Fruit fly (Drosophila melanogaster) whole organism, embryonic: Measurements from ENCODE around the gene Gas8.

Experiments used
- Awh ChIP-seq: fragments of 200-800 bp; sonication (Bioruptor generic); IDR thresholded peaks from 2 replicates; pipeline ENCODE4, ENCODE4 v1.3.6; 2022; ENCODE audit warnings: missing biosample characterization, missing genetic modification characterization
- CG10267 ChIP-seq: fragments of 200-800 bp; sonication (Bioruptor generic); optimal IDR thresholded peaks from 2 replicates; lab custom pipeline; 2018; ENCODE audit warnings: missing biosample characterization, mild to moderate bottlenecking, missing genetic modification characterization, moderate library complexity
- CG10321 ChIP-seq: fragments of 200-800 bp; sonication (Bioruptor generic); IDR thresholded peaks from 2 replicates; pipeline ENCODE4 v1.3.6; 2022; ENCODE audit warnings: missing biosample characterization, missing genetic modification characterization
- CG10543 ChIP-seq: fragments of 200-800 bp; sonication (Bioruptor generic); optimal IDR thresholded peaks from 3 replicates; lab custom pipeline; 2017; ENCODE audit warnings: missing biosample characterization, mild to moderate bottlenecking, missing genetic modification characterization, moderate library complexity
- CG11695 ChIP-seq: fragments of 200-800 bp; sonication (Bioruptor generic); IDR thresholded peaks from 3 replicates; pipeline ENCODE4 v1.3.6; 2022; ENCODE audit warnings: missing biosample characterization, missing genetic modification characterization
- CG13287 ChIP-seq: fragments of 200-800 bp; sonication (Bioruptor generic); IDR thresholded peaks from 2 replicates; pipeline ENCODE4 v1.3.6; 2022; ENCODE audit warnings: missing biosample characterization, missing genetic modification characterization; ENCODE audit not compliant: partially characterized antibody
- CG13894 ChIP-seq: fragments of 200-800 bp; sonication (Bioruptor generic); optimal IDR thresholded peaks from 3 replicates; lab custom pipeline; 2018; ENCODE audit warnings: missing biosample characterization, mild to moderate bottlenecking, missing genetic modification characterization, moderate library complexity
- CG14050 ChIP-seq: fragments of 200-800 bp; sonication (Bioruptor generic); IDR thresholded peaks from 3 replicates; pipeline ENCODE4 v1.3.6; 2022; ENCODE audit warnings: missing biosample characterization, missing genetic modification characterization
- CG16813 ChIP-seq: fragments of 200-800 bp; sonication (Bioruptor generic); IDR thresholded peaks from 3 replicates; pipeline ENCODE4 v1.3.6; 2022; ENCODE audit warnings: missing biosample characterization, missing genetic modification characterization; ENCODE audit not compliant: partially characterized antibody
- CG17359 ChIP-seq: fragments of 200-800 bp; sonication (Bioruptor generic); optimal IDR thresholded peaks from 3 replicates; lab custom pipeline; 2018; ENCODE audit warnings: missing biosample characterization, mild to moderate bottlenecking, missing genetic modification characterization, moderate library complexity
- CG18476 ChIP-seq: fragments of 200-800 bp; sonication (Bioruptor generic); optimal IDR thresholded peaks from 2 replicates; lab custom pipeline; 2016; ENCODE audit warnings: missing biosample characterization, mild to moderate bottlenecking, missing genetic modification characterization
- CG18764 ChIP-seq: fragments of 200-800 bp; sonication (Bioruptor generic); optimal IDR thresholded peaks from 3 replicates; lab custom pipeline; 2016; ENCODE audit warnings: missing biosample characterization, missing genetic modification characterization
- CG2120 ChIP-seq: fragments of 200-800 bp; sonication (Bioruptor generic); optimal IDR thresholded peaks from 3 replicates; lab custom pipeline; 2016; ENCODE audit warnings: missing biosample characterization, missing genetic modification characterization
- CG2199 ChIP-seq: fragments of 200-800 bp; sonication (Bioruptor generic); IDR thresholded peaks from 3 replicates; pipeline ENCODE4 v1.3.6; 2022; ENCODE audit warnings: missing biosample characterization, missing genetic modification characterization
- CG2875 ChIP-seq: fragments of 200-800 bp; sonication (Bioruptor generic); optimal IDR thresholded peaks from 2 replicates; lab custom pipeline; 2017; ENCODE audit warnings: missing biosample characterization, mild to moderate bottlenecking, missing genetic modification characterization, missing genetic modification reagents
- CG3281 ChIP-seq: fragments of 200-800 bp; sonication (Bioruptor generic); optimal IDR thresholded peaks from 3 replicates; lab custom pipeline; 2017; ENCODE audit warnings: missing biosample characterization, mild to moderate bottlenecking, missing genetic modification characterization
- CG4282 ChIP-seq: fragments of 200-800 bp; sonication (Bioruptor generic); optimal IDR thresholded peaks from 2 replicates; lab custom pipeline; 2016; ENCODE audit warnings: missing biosample characterization, missing genetic modification characterization
- CG4404 ChIP-seq: fragments of 200-800 bp; sonication (Bioruptor generic); IDR thresholded peaks from 2 replicates; pipeline ENCODE4 v1.3.6; 2022; ENCODE audit warnings: missing biosample characterization, missing genetic modification characterization
- CG5245 ChIP-seq: fragments of 200-800 bp; sonication (Bioruptor generic); optimal IDR thresholded peaks from 3 replicates; lab custom pipeline; 2016; ENCODE audit warnings: missing biosample characterization, missing genetic modification characterization
- CG7928 ChIP-seq: fragments of 200-800 bp; sonication (Bioruptor generic); optimal IDR thresholded peaks from 2 replicates; lab custom pipeline; 2017; ENCODE audit warnings: missing biosample characterization, mild to moderate bottlenecking, missing genetic modification characterization
- CG8281 ChIP-seq: fragments of 200-800 bp; sonication (Bioruptor generic); optimal IDR thresholded peaks from 2 replicates; lab custom pipeline; 2018; ENCODE audit warnings: missing biosample characterization, mild to moderate bottlenecking, missing genetic modification characterization, moderate library complexity
- CG9817 ChIP-seq: fragments of 200-800 bp; sonication (Bioruptor generic); optimal IDR thresholded peaks from 2 replicates; lab custom pipeline; 2018; ENCODE audit warnings: missing biosample characterization, mild to moderate bottlenecking, missing genetic modification characterization, moderate library complexity
- Dek ChIP-seq: fragments of 200-800 bp; sonication (Bioruptor generic); optimal IDR thresholded peaks from 3 replicates; lab custom pipeline; 2019; ENCODE audit warnings: missing biosample characterization, mild to moderate bottlenecking, missing genetic modification characterization, moderate library complexity
- Hsf ChIP-seq: fragments of 200-800 bp; sonication (Bioruptor generic); optimal IDR thresholded peaks from 3 replicates; lab custom pipeline; 2016; ENCODE audit warnings: missing biosample characterization, missing genetic modification characterization
- MBD-R2 ChIP-seq: fragments of 200-800 bp; sonication (Bioruptor generic); IDR thresholded peaks from 2 replicates; pipeline ENCODE4 v1.3.6; 2022; ENCODE audit warnings: missing biosample characterization, missing genetic modification characterization
- Meics ChIP-seq: fragments of 200-800 bp; sonication (Bioruptor generic); optimal IDR thresholded peaks from 2 replicates; lab custom pipeline; 2017; ENCODE audit warnings: missing biosample characterization, mild to moderate bottlenecking, missing genetic modification characterization
- Rfx ChIP-seq: fragments of 200-800 bp; sonication (Bioruptor generic); IDR thresholded peaks from 2 replicates; pipeline ENCODE4 v1.3.6; 2022; ENCODE audit warnings: missing biosample characterization, missing genetic modification characterization
- Rx ChIP-seq: fragments of 200-800 bp; sonication (Bioruptor generic); IDR thresholded peaks from 2 replicates; pipeline ENCODE4 v1.3.6; 2022; ENCODE audit warnings: missing biosample characterization, missing genetic modification characterization
- Tbp ChIP-seq: fragments of >200 bp; optimal IDR thresholded peaks from 2 replicates; lab custom pipeline; 2018; ENCODE audit warnings: missing biosample characterization, missing genetic modification characterization
- az2 ChIP-seq: fragments of 200-800 bp; sonication (Bioruptor generic); optimal IDR thresholded peaks from 3 replicates; lab custom pipeline; 2016; ENCODE audit warnings: missing biosample characterization, missing genetic modification characterization
- bbx ChIP-seq: fragments of 200-800 bp; sonication (Bioruptor generic); IDR thresholded peaks from 2 replicates; pipeline ENCODE4 v1.3.6; 2022; ENCODE audit warnings: missing biosample characterization, missing genetic modification characterization; ENCODE audit not compliant: partially characterized antibody
- chm ChIP-seq: fragments of 200-800 bp; sonication (Bioruptor generic); IDR thresholded peaks from 2 replicates; pipeline ENCODE4 v1.3.6; 2022; ENCODE audit warnings: missing biosample characterization, missing genetic modification characterization
- chn ChIP-seq: fragments of 200-800 bp; sonication (Bioruptor generic); optimal IDR thresholded peaks from 2 replicates; lab custom pipeline; 2016; ENCODE audit warnings: missing biosample characterization, missing genetic modification characterization
- dpn ChIP-seq, 2 experiments: fragments of 200-800 bp; sonication (Bioruptor generic); optimal IDR thresholded peaks; 3 replicates each; lab custom pipeline; 2016; ENCODE audit warnings: missing biosample characterization in 2 of 2, missing genetic modification characterization in 2 of 2
- dysf ChIP-seq: fragments of 200-800 bp; sonication (Bioruptor generic); IDR thresholded peaks from 3 replicates; pipeline ENCODE4 v1.3.6; 2022; ENCODE audit warnings: missing biosample characterization, missing genetic modification characterization
- emc ChIP-seq: fragments of 200-800 bp; sonication (Bioruptor generic); optimal IDR thresholded peaks from 2 replicates; lab custom pipeline; 2016; ENCODE audit warnings: missing biosample characterization, missing genetic modification characterization
- grn ChIP-seq: fragments of 200-800 bp; sonication (Bioruptor generic); optimal IDR thresholded peaks from 3 replicates; lab custom pipeline; 2017; ENCODE audit warnings: missing biosample characterization, missing genetic modification characterization
- hbn ChIP-seq: fragments of 200-800 bp; sonication (Bioruptor generic); IDR thresholded peaks from 2 replicates; pipeline ENCODE4 v1.3.6; 2022; ENCODE audit warnings: missing biosample characterization, missing genetic modification characterization; ENCODE audit not compliant: partially characterized antibody
- lbe ChIP-seq: fragments of 200-800 bp; sonication (Bioruptor generic); optimal IDR thresholded peaks from 2 replicates; lab custom pipeline; 2016; ENCODE audit warnings: missing biosample characterization, mild to moderate bottlenecking, missing genetic modification characterization
- mld ChIP-seq: fragments of 200-800 bp; sonication (Bioruptor generic); IDR thresholded peaks from 3 replicates; pipeline ENCODE4 v1.3.6; 2022; ENCODE audit warnings: missing biosample characterization, missing genetic modification characterization; ENCODE audit not compliant: partially characterized antibody
- oc ChIP-seq: fragments of 200-800 bp; sonication (Bioruptor generic); optimal IDR thresholded peaks from 2 replicates; lab custom pipeline; 2018; ENCODE audit warnings: missing biosample characterization, mild to moderate bottlenecking, missing genetic modification characterization, moderate library complexity
- org-1 ChIP-seq: fragments of 200-800 bp; sonication (Bioruptor generic); optimal IDR thresholded peaks from 2 replicates; lab custom pipeline; 2017; ENCODE audit warnings: missing biosample characterization, missing genetic modification characterization
- peb ChIP-seq: fragments of 200-800 bp; sonication (Bioruptor generic); IDR thresholded peaks from 2 replicates; pipeline ENCODE4 v1.3.6; 2022; ENCODE audit warnings: missing biosample characterization, missing genetic modification characterization
- repo ChIP-seq: fragments of 200-800 bp; sonication (Bioruptor generic); optimal IDR thresholded peaks from 2 replicates; lab custom pipeline; 2016; ENCODE audit warnings: missing biosample characterization, missing genetic modification characterization
- shn ChIP-seq: fragments of 200-800 bp; sonication (Bioruptor generic); optimal IDR thresholded peaks from 3 replicates; lab custom pipeline; 2016; ENCODE audit warnings: missing biosample characterization, missing genetic modification characterization
- slp2 ChIP-seq: fragments of 200-800 bp; sonication (Bioruptor generic); optimal IDR thresholded peaks from 2 replicates; lab custom pipeline; 2016; ENCODE audit warnings: missing biosample characterization, missing genetic modification characterization
- sna ChIP-seq: fragments of 200-800 bp; sonication (Bioruptor generic); IDR thresholded peaks from 2 replicates; pipeline ENCODE4 v1.3.6; 2022; ENCODE audit warnings: missing biosample characterization, missing genetic modification characterization; ENCODE audit not compliant: partially characterized antibody
- sr ChIP-seq: fragments of 200-800 bp; sonication (Bioruptor generic); IDR thresholded peaks from 3 replicates; pipeline ENCODE4 v1.3.6; 2022; ENCODE audit warnings: missing biosample characterization, missing genetic modification characterization
- ssp ChIP-seq: fragments of 200-800 bp; sonication (Bioruptor generic); IDR thresholded peaks from 2 replicates; pipeline ENCODE4 v1.3.6; 2022; ENCODE audit warnings: missing biosample characterization, missing genetic modification characterization
- vnd ChIP-seq: fragments of 200-800 bp; sonication (Bioruptor generic); IDR thresholded peaks from 3 replicates; pipeline ENCODE4 v1.3.6; 2022; ENCODE audit warnings: missing biosample characterization, missing genetic modification characterization; ENCODE audit not compliant: partially characterized antibody
- zfh1 ChIP-seq: fragments of 200-800 bp; sonication (Bioruptor generic); IDR thresholded peaks from 3 replicates; pipeline ENCODE4 v1.3.6; 2022; ENCODE audit warnings: missing biosample characterization, missing genetic modification characterization

The Gas8 gene

DNA sequence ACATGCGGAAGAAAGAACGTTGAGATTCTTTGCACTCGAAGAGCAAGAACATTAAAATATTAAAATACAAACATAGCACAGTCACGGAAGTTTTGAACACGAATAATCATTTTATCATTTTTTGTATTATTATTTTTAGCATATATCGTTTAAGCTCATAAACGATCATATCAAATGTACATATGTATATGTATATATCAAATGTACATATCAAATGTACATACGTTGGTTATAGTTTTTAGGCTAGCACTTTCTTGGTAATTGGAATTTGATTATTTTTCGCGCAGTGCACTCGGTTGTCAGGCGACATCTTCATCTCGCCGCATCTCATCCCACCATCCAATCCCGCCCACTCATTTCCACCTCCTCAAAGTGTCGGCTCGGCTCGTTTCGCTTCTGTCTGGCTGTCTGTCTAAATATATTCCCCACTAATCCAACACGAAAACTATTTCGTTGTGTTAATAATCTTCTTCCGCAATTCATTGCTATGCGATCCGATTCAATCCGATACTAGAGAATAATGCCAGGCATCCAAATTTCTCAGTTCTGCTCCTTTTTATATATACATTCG, 49.1 kb downstream of the Gas8 start (continued):
- TF ChIP-seq CG3281 (GFP tag; lab: Kevin White, UChicago) (peak; percentile 20), bbx (GFP tag; lab: Robert Waterston, UW) (no peak), CG18764 (no peak), zfh1 (GFP tag; lab: Robert Waterston, UW) (0 out of 3 replicates have a peak, but pooled peaks have one; percentile 15), repo (GFP tag; lab: Kevin White, UChicago) (no peak), Awh (GFP tag; lab: Robert Waterston, UW) (no peak), CG14050 (no peak), CG18476 (no peak), sr (peak; percentile 91), dpn (GFP tag; optimal IDR thresholded peaks at IDR 0.05; lab: Kevin White, UChicago) (peak in 1 of 2 experiments; percentile 20), CG16813 (no peak), CG4404 (GFP tag; lab: Robert Waterston, UW) (no peak), lbe (no peak), Rx (GFP tag; lab: Robert Waterston, UW) (no peak), CG11695 (GFP tag; lab: Robert Waterston, UW) (no peak), Hsf (GFP tag; lab: Kevin White, UChicago) (no peak), grn (GFP tag; lab: Kevin White, UChicago) (no peak), chn (GFP tag; lab: Kevin White, UChicago) (no peak), CG7928 (GFP tag; lab: Kevin White, UChicago) (no peak), shn (no peak), CG5245 (GFP tag; lab: Kevin White, UChicago) (no peak), CG9817 (tag; lab: Kevin White, UChicago) (peak; percentile 9), ssp (GFP tag; lab: Robert Waterston, UW) (no peak), Dek (tag; lab: Kevin White, UChicago) (no peak), CG13287 (no peak), CG4282 (GFP tag; lab: Kevin White, UChicago) (no peak), CG13894 (tag; lab: Kevin White, UChicago) (no peak), vnd (no peak), CG17359 (tag; lab: Kevin White, UChicago) (peak; percentile 51), emc (no peak), CG10267 (tag; lab: Kevin White, UChicago) (peak; percentile 36), hbn (GFP tag; lab: Robert Waterston, UW) (no peak), CG2199 (GFP tag; lab: Robert Waterston, UW) (no peak), oc (no peak), Rfx (GFP tag; lab: Robert Waterston, UW) (peak; percentile 33; the same call in 1 of the 2 replicates), CG8281 (tag; lab: Kevin White, UChicago) (peak; percentile 11), org-1 (GFP tag; lab: Kevin White, UChicago) (peak; percentile 2), MBD-R2 (GFP tag; lab: Robert Waterston, UW) (no peak), peb (GFP tag; lab: Robert Waterston, UW) (no peak), mld (GFP tag; lab: Robert Waterston, UW) (no peak), Meics (GFP tag; lab: Kevin White, UChicago) (peak; percentile 54), CG2120 (GFP tag; lab: Kevin White, UChicago) (no peak), slp2 (GFP tag; lab: Kevin White, UChicago) (no peak), CG2875 (GFP tag; lab: Kevin White, UChicago) (peak; percentile 28), az2 (no peak), sna (GFP tag; lab: Robert Waterston, UW) (no peak), chm (no peak), dysf (GFP tag; lab: Robert Waterston, UW) (peak; percentile 63; the same call in 2 of the 3 replicates), CG10321 (no peak), Tbp (GFP tag; lab: Kevin White, UChicago) (no peak), CG10543 (GFP tag; lab: Kevin White, UChicago) (peak; percentile 18)
